Fruit fly (Drosophila melanogaster) whole organism, embryonic: ENCODE measurements around the gene Sik2.
A peak's percentile ranks its signal among the peaks of the same experiment; 100 is the strongest.

Source experiments
- Awh ChIP-seq: fragments of 200-800 bp; sonication (Bioruptor generic); IDR thresholded peaks from 2 replicates; pipeline ENCODE4, ENCODE4 v1.3.6; 2022; ENCODE audit warnings: missing biosample characterization, missing genetic modification characterization
- B-H1 ChIP-seq: fragments of 200-800 bp; sonication (Bioruptor generic); IDR thresholded peaks from 3 replicates; pipeline ENCODE4 v1.3.6; 2022; ENCODE audit warnings: missing biosample characterization, missing genetic modification characterization
- C15 ChIP-seq: fragments of 200-800 bp; sonication (Bioruptor generic); IDR thresholded peaks from 3 replicates; pipeline ENCODE4 v1.3.6; 2022; ENCODE audit warnings: missing biosample characterization, missing genetic modification characterization
- CG10543 ChIP-seq: fragments of 200-800 bp; sonication (Bioruptor generic); optimal IDR thresholded peaks from 3 replicates; lab custom pipeline; 2017; ENCODE audit warnings: missing biosample characterization, mild to moderate bottlenecking, missing genetic modification characterization, moderate library complexity
- CG11723 ChIP-seq: fragments of 200-800 bp; sonication (Bioruptor generic); optimal IDR thresholded peaks from 2 replicates; lab custom pipeline; 2017; ENCODE audit warnings: missing biosample characterization, mild to moderate bottlenecking, missing genetic modification characterization
- CG12236 ChIP-seq: fragments of 200-800 bp; sonication (Bioruptor generic); optimal IDR thresholded peaks from 2 replicates; lab custom pipeline; 2016; ENCODE audit warnings: missing biosample characterization, missing genetic modification characterization
- CG14014 ChIP-seq: fragments of 200-800 bp; sonication (Bioruptor generic); IDR thresholded peaks from 2 replicates; pipeline ENCODE4 v1.3.6; 2022; ENCODE audit warnings: missing biosample characterization, missing genetic modification characterization
- CG14965 ChIP-seq: fragments of 200-800 bp; sonication (Bioruptor generic); optimal IDR thresholded peaks from 2 replicates; lab custom pipeline; 2016; ENCODE audit warnings: missing biosample characterization, missing genetic modification characterization, borderline replicate concordance
- CG1647 ChIP-seq: fragments of 200-800 bp; sonication (Bioruptor generic); optimal IDR thresholded peaks from 3 replicates; lab custom pipeline; 2016; ENCODE audit warnings: missing biosample characterization, missing genetic modification characterization
- CG16815 ChIP-seq: fragments of 200-800 bp; sonication (Bioruptor generic); optimal IDR thresholded peaks from 3 replicates; lab custom pipeline; 2017; ENCODE audit warnings: missing biosample characterization, mild to moderate bottlenecking, missing genetic modification characterization
- CG18011 ChIP-seq: fragments of 200-800 bp; sonication (Bioruptor generic); optimal IDR thresholded peaks from 2 replicates; lab custom pipeline; 2017; ENCODE audit warnings: missing biosample characterization, missing genetic modification characterization, mild to moderate bottlenecking, moderate library complexity, missing genotype
- CG2199 ChIP-seq: fragments of 200-800 bp; sonication (Bioruptor generic); IDR thresholded peaks from 3 replicates; pipeline ENCODE4 v1.3.6; 2022; ENCODE audit warnings: missing biosample characterization, missing genetic modification characterization
- CG2678 ChIP-seq: fragments of 200-800 bp; sonication (Bioruptor generic); optimal IDR thresholded peaks from 3 replicates; lab custom pipeline; 2019; ENCODE audit warnings: missing biosample characterization, mild to moderate bottlenecking, missing genetic modification characterization, moderate library complexity
- CG34422 ChIP-seq: fragments of 200-800 bp; sonication (Bioruptor generic); IDR thresholded peaks from 3 replicates; pipeline ENCODE4 v1.3.6; 2022; ENCODE audit warnings: missing biosample characterization, missing genetic modification characterization
- CG4328 ChIP-seq: fragments of 200-800 bp; sonication (Bioruptor generic); optimal IDR thresholded peaks from 3 replicates; lab custom pipeline; 2017; ENCODE audit warnings: missing biosample characterization, missing genetic modification reagents, missing genetic modification characterization
- CG6683 ChIP-seq: fragments of 200-800 bp; sonication (Bioruptor generic); optimal IDR thresholded peaks from 2 replicates; lab custom pipeline; 2017; ENCODE audit warnings: missing biosample characterization, mild to moderate bottlenecking, missing genetic modification characterization, missing genetic modification reagents
- CG7556 ChIP-seq: fragments of 200-800 bp; sonication (Bioruptor generic); optimal IDR thresholded peaks from 2 replicates; lab custom pipeline; 2017; ENCODE audit warnings: missing biosample characterization, mild to moderate bottlenecking, missing genetic modification characterization
- CG7928 ChIP-seq: fragments of 200-800 bp; sonication (Bioruptor generic); optimal IDR thresholded peaks from 2 replicates; lab custom pipeline; 2017; ENCODE audit warnings: missing biosample characterization, mild to moderate bottlenecking, missing genetic modification characterization
- CG7963 ChIP-seq: fragments of 200-800 bp; sonication (Bioruptor generic); IDR thresholded peaks from 3 replicates; pipeline ENCODE4 v1.3.6; 2022; ENCODE audit warnings: missing biosample characterization, missing genetic modification characterization; ENCODE audit not compliant: partially characterized antibody
- CG8290 ChIP-seq, 3 experiments: fragments of 200-800 bp; sonication (Bioruptor generic); optimal IDR thresholded peaks; 2 replicates each; lab custom pipeline; 2016 to 2019; ENCODE audit warnings: missing biosample characterization in 3 of 3, missing genetic modification characterization in 3 of 3, mild to moderate bottlenecking in 2 of 3, moderate library complexity in 1 of 3
- CG8478 ChIP-seq: fragments of >200 bp; optimal IDR thresholded peaks from 2 replicates; lab custom pipeline; 2018
- Chrac-16 ChIP-seq: fragments of 200-800 bp; sonication (Bioruptor generic); optimal IDR thresholded peaks from 3 replicates; lab custom pipeline; 2016; ENCODE audit warnings: missing biosample characterization, missing genetic modification characterization
- CkIIα-i1 ChIP-seq: fragments of 200-800 bp; sonication (Bioruptor generic); IDR thresholded peaks from 2 replicates; pipeline ENCODE4 v1.3.6; 2022; ENCODE audit warnings: missing biosample characterization, missing genetic modification characterization
- Dek ChIP-seq: fragments of 200-800 bp; sonication (Bioruptor generic); optimal IDR thresholded peaks from 3 replicates; lab custom pipeline; 2019; ENCODE audit warnings: missing biosample characterization, mild to moderate bottlenecking, missing genetic modification characterization, moderate library complexity
- Dp ChIP-seq: fragments of 200-800 bp; sonication (Bioruptor generic); optimal IDR thresholded peaks from 2 replicates; lab custom pipeline; 2018; ENCODE audit warnings: missing biosample characterization, mild to moderate bottlenecking, missing genetic modification characterization, moderate library complexity
- E2f2 ChIP-seq: fragments of 200-800 bp; sonication (Bioruptor generic); IDR thresholded peaks from 2 replicates; pipeline ENCODE4 v1.3.6; 2022; ENCODE audit warnings: missing biosample characterization, missing genetic modification characterization
- Ets97D ChIP-seq: fragments of 200-800 bp; sonication (Bioruptor generic); optimal IDR thresholded peaks from 3 replicates; lab custom pipeline; 2016; ENCODE audit warnings: missing biosample characterization, missing genetic modification characterization
- HLH54F ChIP-seq: fragments of 200-800 bp; sonication (Bioruptor generic); optimal IDR thresholded peaks from 3 replicates; lab custom pipeline; 2016; ENCODE audit warnings: missing biosample characterization, missing genetic modification characterization
- Meics ChIP-seq: fragments of 200-800 bp; sonication (Bioruptor generic); optimal IDR thresholded peaks from 2 replicates; lab custom pipeline; 2017; ENCODE audit warnings: missing biosample characterization, mild to moderate bottlenecking, missing genetic modification characterization
- NC2β ChIP-seq: fragments of 200-800 bp; sonication (Bioruptor generic); optimal IDR thresholded peaks from 2 replicates; lab custom pipeline; 2016; ENCODE audit warnings: missing biosample characterization, missing genetic modification characterization
- NFAT ChIP-seq: fragments of 200-800 bp; sonication (Bioruptor generic); IDR thresholded peaks from 2 replicates; pipeline ENCODE4 v1.3.6; 2022; ENCODE audit warnings: missing biosample characterization, missing genetic modification characterization
- Oaz ChIP-seq: fragments of 200-800 bp; sonication (Bioruptor generic); IDR thresholded peaks from 2 replicates; pipeline ENCODE4 v1.3.6; 2022; ENCODE audit warnings: missing biosample characterization, missing genetic modification characterization
- Opbp ChIP-seq: fragments of 200-800 bp; sonication (Bioruptor generic); IDR thresholded peaks from 3 replicates; pipeline ENCODE4 v1.3.6; 2022; ENCODE audit warnings: missing biosample characterization, missing genetic modification characterization; ENCODE audit not compliant: partially characterized antibody
- PHDP ChIP-seq: fragments of 200-800 bp; sonication (Bioruptor generic); optimal IDR thresholded peaks from 3 replicates; lab custom pipeline; 2018; ENCODE audit warnings: missing biosample characterization, mild to moderate bottlenecking, missing genetic modification characterization, moderate library complexity
- Ptx1 ChIP-seq: fragments of 200-800 bp; sonication (Bioruptor generic); IDR thresholded peaks from 2 replicates; pipeline ENCODE4 v1.3.6; 2022; ENCODE audit warnings: missing biosample characterization, missing genetic modification characterization
- dm ChIP-seq: fragments of 200-800 bp; sonication (Bioruptor generic); optimal IDR thresholded peaks from 3 replicates; lab custom pipeline; 2016; ENCODE audit warnings: missing biosample characterization, missing genetic modification characterization
- dpn ChIP-seq, 2 experiments: fragments of 200-800 bp; sonication (Bioruptor generic); optimal IDR thresholded peaks; 3 replicates each; lab custom pipeline; 2016; ENCODE audit warnings: missing biosample characterization in 2 of 2, missing genetic modification characterization in 2 of 2
- exex ChIP-seq: fragments of 200-800 bp; sonication (Bioruptor generic); optimal IDR thresholded peaks from 4 replicates; lab custom pipeline; 2018; ENCODE audit warnings: missing biosample characterization, mild to moderate bottlenecking, missing genetic modification characterization, moderate library complexity
- gcm2 ChIP-seq: fragments of 200-800 bp; sonication (Bioruptor generic); optimal IDR thresholded peaks from 2 replicates; lab custom pipeline; 2016; ENCODE audit warnings: missing biosample characterization, missing genetic modification characterization
- gro ChIP-seq: fragments of 200-800 bp; sonication (Bioruptor generic); optimal IDR thresholded peaks from 2 replicates; lab custom pipeline; 2016; ENCODE audit warnings: missing biosample characterization, missing genetic modification characterization
- gsb ChIP-seq: fragments of 200-800 bp; sonication (Bioruptor generic); IDR thresholded peaks from 2 replicates; pipeline ENCODE4 v1.3.6; 2022; ENCODE audit warnings: missing biosample characterization, missing genetic modification characterization
- h ChIP-seq: fragments of >200 bp; optimal IDR thresholded peaks from 2 replicates; lab custom pipeline; 2017
- lbe ChIP-seq: fragments of 200-800 bp; sonication (Bioruptor generic); optimal IDR thresholded peaks from 2 replicates; lab custom pipeline; 2016; ENCODE audit warnings: missing biosample characterization, mild to moderate bottlenecking, missing genetic modification characterization
- rib ChIP-seq: fragments of 200-800 bp; sonication (Bioruptor generic); IDR thresholded peaks from 2 replicates; pipeline ENCODE4 v1.3.6; 2022; ENCODE audit warnings: missing biosample characterization, missing genetic modification characterization
- ro ChIP-seq: fragments of 200-800 bp; sonication (Bioruptor generic); IDR thresholded peaks from 2 replicates; pipeline ENCODE4 v1.3.6; 2022; ENCODE audit warnings: missing biosample characterization, missing genetic modification characterization
- schlank ChIP-seq: fragments of 200-800 bp; sonication (Bioruptor generic); optimal IDR thresholded peaks from 2 replicates; lab custom pipeline; 2018; ENCODE audit warnings: missing biosample characterization, mild to moderate bottlenecking, missing genetic modification characterization
- so ChIP-seq: fragments of 200-800 bp; sonication (Bioruptor generic); IDR thresholded peaks from 3 replicates; pipeline ENCODE4 v1.3.6; 2022; ENCODE audit warnings: missing biosample characterization, missing genetic modification characterization
- stwl ChIP-seq: fragments of 200-800 bp; sonication (Bioruptor generic); optimal IDR thresholded peaks from 3 replicates; lab custom pipeline; 2018; ENCODE audit warnings: missing biosample characterization, mild to moderate bottlenecking, missing genetic modification characterization, moderate library complexity
- tna ChIP-seq: fragments of 200-800 bp; sonication (Bioruptor generic); IDR thresholded peaks from 2 replicates; pipeline ENCODE4 v1.3.6; 2022; ENCODE audit warnings: missing biosample characterization, missing genetic modification characterization; ENCODE audit not compliant: partially characterized antibody
- vfl ChIP-seq: fragments of 200-800 bp; sonication (Bioruptor generic); optimal IDR thresholded peaks from 2 replicates; lab custom pipeline; 2016; ENCODE audit warnings: missing biosample characterization, missing genetic modification characterization

Sik2 gene

DNA sequence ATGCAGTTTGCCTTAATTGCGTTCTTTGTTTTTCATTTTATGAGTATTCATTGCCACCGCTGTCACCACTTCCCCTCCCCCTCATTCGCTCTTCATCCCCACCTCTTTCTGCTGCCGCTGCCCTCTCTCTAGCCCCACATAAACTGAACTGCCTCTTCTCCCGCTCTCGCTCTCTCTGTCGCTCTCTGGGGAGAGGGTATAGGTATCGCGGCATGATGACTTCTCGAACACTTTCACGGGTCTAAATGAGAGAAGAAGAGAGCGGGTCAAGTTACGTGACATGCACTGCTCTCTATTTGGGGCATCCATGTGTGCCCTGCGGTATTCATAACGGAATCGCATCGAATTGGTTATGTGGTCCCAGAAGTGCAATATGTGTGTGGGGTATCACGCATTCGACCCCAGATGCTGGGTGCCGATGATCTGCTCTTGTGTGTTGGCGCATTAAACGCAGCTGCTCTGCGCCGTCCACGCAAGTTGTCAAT, 22.0 kb upstream of the Sik2 start (continued):
- TF ChIP-seq CG7963 (GFP tag; lab: Robert Waterston, UW) (no peak), CG4328 (GFP tag; lab: Kevin White, UChicago) (peak; percentile 8), C15 (GFP tag; lab: Robert Waterston, UW) (peak; percentile 57; the same call in 1 of the 3 replicates), CG8290 (GFP tag; optimal IDR thresholded peaks at IDR 0.05; lab: Kevin White, UChicago) (no peak), CG8290 (tag; optimal IDR thresholded peaks at IDR 0.05; lab: Kevin White, UChicago) (peak; percentile 11 to 96), B-H1 (GFP tag; lab: Robert Waterston, UW) (peak; percentile 79), dm (GFP tag; lab: Kevin White, UChicago) (peak; percentile 74), Awh (GFP tag; lab: Robert Waterston, UW) (peak; percentile 85), CG7556 (GFP tag; lab: Kevin White, UChicago) (peak; percentile 72), CG6683 (GFP tag; lab: Kevin White, UChicago) (peak; percentile 66), Dp (GFP tag; lab: Kevin White, UChicago) (no peak), Ets97D (GFP tag; lab: Kevin White, UChicago) (peak; percentile 63), vfl (GFP tag; lab: Kevin White, UChicago) (peak; percentile 17), Dek (tag; lab: Kevin White, UChicago) (peak; percentile 45), CkIIα-i1 (GFP tag; lab: Robert Waterston, UW) (no peak), CG12236 (GFP tag; lab: Kevin White, UChicago) (peak; percentile 58), CG34422 (GFP tag; lab: Robert Waterston, UW) (peak; percentile 89), lbe (GFP tag; lab: Kevin White, UChicago) (peak; percentile 85), NC2β (GFP tag; lab: Kevin White, UChicago) (peak; percentile 77), CG10543 (GFP tag; lab: Kevin White, UChicago) (peak; percentile 50), rib (GFP tag; lab: Robert Waterston, UW) (peak; percentile 60; the same call in 1 of the 2 replicates), CG1647 (peak; percentile 66), gsb (GFP tag; lab: Robert Waterston, UW) (peak; percentile 72), Chrac-16 (peak; percentile 81), ro (peak; percentile 44; the same call in 1 of the 2 replicates), dpn (GFP tag; optimal IDR thresholded peaks at IDR 0.05; lab: Kevin White, UChicago) (peak; percentile 85 to 91), Opbp (GFP tag; lab: Robert Waterston, UW) (no peak), CG14965 (GFP tag; lab: Kevin White, UChicago) (peak; percentile 64), PHDP (tag; lab: Kevin White, UChicago) (peak; percentile 84), CG7928 (peak; percentile 18), CG2678 (tag; lab: Kevin White, UChicago) (peak; percentile 74), exex (tag; lab: Kevin White, UChicago) (no peak), gro (GFP tag; lab: Kevin White, UChicago) (peak; percentile 79), Ptx1 (GFP tag; lab: Robert Waterston, UW) (peak; percentile 90), CG2199 (GFP tag; lab: Robert Waterston, UW) (peak; percentile 45; the same call in 1 of the 3 replicates), h (lab: Kevin White, UChicago) (no peak), Meics (peak; percentile 68), E2f2 (GFP tag; lab: Robert Waterston, UW) (peak; percentile 68), Oaz (GFP tag; lab: Robert Waterston, UW) (peak; percentile 68; the same call in 1 of the 2 replicates), tna (0 out of 2 replicates have a peak, but pooled peaks have one; percentile 27), schlank (tag; lab: Kevin White, UChicago) (peak; percentile 28), NFAT (GFP tag; lab: Robert Waterston, UW) (peak; percentile 62), CG14014 (peak; percentile 71; the same call in 1 of the 2 replicates), HLH54F (GFP tag; lab: Kevin White, UChicago) (peak; percentile 71), CG11723 (GFP tag; lab: Kevin White, UChicago) (peak; percentile 74), stwl (tag; lab: Kevin White, UChicago) (no peak), gcm2 (GFP tag; lab: Kevin White, UChicago) (peak; percentile 32), CG18011 (GFP tag; lab: Kevin White, UChicago) (peak; percentile 50), so (GFP tag; lab: Robert Waterston, UW) (peak; percentile 92), CG8478 (lab: Kevin White, UChicago) (no peak), CG16815 (peak; percentile 72)
